Worm (Caenorhabditis elegans): ENCODE data around the gene K02E7.1.

DNA sequence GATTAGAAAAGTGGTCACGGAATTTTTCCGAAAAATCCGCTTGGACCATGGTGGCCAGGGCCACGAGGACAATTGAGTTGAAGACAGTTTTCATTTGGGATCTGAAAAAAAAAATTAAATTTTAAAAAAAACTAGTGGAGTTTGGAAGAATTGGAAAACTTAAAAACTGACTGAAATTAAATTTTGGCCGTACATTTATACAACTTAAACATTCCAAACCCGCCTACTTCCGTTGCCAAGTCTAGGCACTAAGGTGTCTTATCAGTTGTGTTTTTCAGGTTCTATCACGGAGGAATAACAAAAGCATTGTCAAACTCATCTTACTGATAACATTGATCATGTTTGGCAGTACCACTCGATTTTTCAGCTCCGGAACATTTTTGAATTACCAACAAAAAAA, 31.2 kb downstream of the K02E7.1 start, which contains the start of gene lips-12:
- TF ChIP-seq ceh-34 (tag; optimal IDR thresholded peaks at IDR 0.05) (no peak), elt-2 (tag; optimal IDR thresholded peaks at IDR 0.05) (no peak)
